Fruit fly (Drosophila melanogaster) whole organism: ENCODE results near the gene Drgx.

Experiments
- CG8478 ChIP-seq: fragments of >200 bp; optimal IDR thresholded peaks from 2 replicates; lab custom pipeline; 2018; ENCODE audit warnings: inconsistent platforms
- Dll ChIP-seq: fragments of >200 bp; optimal IDR thresholded peaks from 2 replicates; lab custom pipeline; 2017
- EcR ChIP-seq, 2 experiments: fragments of >200 bp; optimal IDR thresholded peaks; 2 replicates each; lab custom pipeline; 2017; ENCODE audit warnings: missing biosample characterization in 2 of 2, missing genetic modification characterization in 2 of 2, missing genetic modification reagents in 2 of 2
- pan ChIP-seq: fragments of >200 bp; optimal IDR thresholded peaks from 2 replicates; lab custom pipeline; 2017
- psq ChIP-seq: fragments of >200 bp; optimal IDR thresholded peaks from 2 replicates; lab custom pipeline; 2017
- usp ChIP-seq: fragments of >200 bp; optimal IDR thresholded peaks from 2 replicates; lab custom pipeline; 2017; ENCODE audit warnings: missing biosample characterization, missing genetic modification characterization, mixed read lengths

The Drgx gene

DNA sequence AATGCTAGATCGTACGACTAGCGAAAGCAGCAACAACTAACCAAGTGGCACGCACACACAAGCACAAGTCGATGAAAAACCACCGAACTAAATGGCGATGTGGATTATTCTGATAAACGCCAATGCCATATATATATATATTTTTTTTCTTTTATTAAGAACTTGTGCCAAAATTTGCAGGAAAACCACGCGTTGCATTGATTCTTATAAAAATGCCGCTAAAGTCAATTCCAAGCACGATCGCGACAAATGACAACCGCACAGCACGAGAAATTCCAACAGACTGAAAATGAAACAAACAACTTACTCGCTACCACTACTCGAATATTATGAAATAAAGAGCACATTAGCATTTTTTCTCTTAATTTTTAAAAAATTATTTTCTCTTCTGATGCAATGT lies 5.9 kb upstream of the Drgx start, which contains the start of gene for:
for (minus strand) TSS at position 287 of the 400 bp plus-strand sequence.
- no peak for TF ChIP-seq psq (lab: Kevin White, UChicago)
- no peak for TF ChIP-seq Dll (lab: Kevin White, UChicago)
- TF ChIP-seq usp (GFP tag; lab: Kevin White, UChicago), result no peak
- no peak for TF ChIP-seq CG8478 (lab: Kevin White, UChicago)
- no peak for TF ChIP-seq EcR (GFP tag; optimal IDR thresholded peaks at IDR 0.05; lab: Kevin White, UChicago)
- TF ChIP-seq pan (lab: Kevin White, UChicago), result no peak

DNA sequence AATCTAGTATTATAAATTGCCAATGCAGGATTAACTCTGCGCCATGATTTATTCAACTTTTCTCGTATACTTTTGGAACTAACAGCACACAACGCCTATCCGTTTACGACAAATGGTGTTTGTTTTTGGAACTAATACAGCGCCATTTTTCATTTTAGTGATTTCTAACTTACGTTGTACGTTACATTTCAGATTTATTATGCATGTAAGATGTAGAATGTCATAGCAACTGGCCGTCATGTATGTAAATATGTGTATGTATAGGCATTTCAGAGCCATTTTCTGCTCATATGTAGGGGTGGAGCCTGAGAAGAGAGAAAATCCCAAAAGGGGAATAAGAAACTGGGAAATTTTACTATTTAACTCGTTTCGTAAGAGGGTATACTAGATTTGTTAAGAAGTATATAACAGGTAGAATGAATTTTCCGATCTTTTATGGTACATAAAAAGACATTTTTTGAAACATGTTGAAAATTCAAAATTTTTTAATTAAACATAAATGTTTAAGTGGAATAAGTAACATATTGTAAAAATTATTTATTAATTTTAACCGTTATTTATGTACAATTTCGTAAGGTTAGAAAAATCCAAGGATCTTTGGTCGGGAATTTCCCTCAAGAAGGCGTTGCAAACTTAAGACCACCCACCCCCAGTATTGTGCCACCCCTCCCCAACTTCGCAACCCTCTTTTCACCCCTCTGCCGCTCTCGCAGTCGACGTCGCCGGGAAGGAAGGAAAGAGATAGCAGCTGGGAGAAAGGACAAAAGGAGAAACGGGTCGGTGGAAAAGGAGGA lies 5.0 kb upstream of the Drgx start:
- TF ChIP-seq Dll (lab: Kevin White, UChicago) (no peak), usp (GFP tag; lab: Kevin White, UChicago) (no peak), pan (lab: Kevin White, UChicago) (no peak), psq (lab: Kevin White, UChicago) (no peak), EcR (GFP tag; optimal IDR thresholded peaks at IDR 0.05; lab: Kevin White, UChicago) (no peak), CG8478 (lab: Kevin White, UChicago) (no peak)

DNA sequence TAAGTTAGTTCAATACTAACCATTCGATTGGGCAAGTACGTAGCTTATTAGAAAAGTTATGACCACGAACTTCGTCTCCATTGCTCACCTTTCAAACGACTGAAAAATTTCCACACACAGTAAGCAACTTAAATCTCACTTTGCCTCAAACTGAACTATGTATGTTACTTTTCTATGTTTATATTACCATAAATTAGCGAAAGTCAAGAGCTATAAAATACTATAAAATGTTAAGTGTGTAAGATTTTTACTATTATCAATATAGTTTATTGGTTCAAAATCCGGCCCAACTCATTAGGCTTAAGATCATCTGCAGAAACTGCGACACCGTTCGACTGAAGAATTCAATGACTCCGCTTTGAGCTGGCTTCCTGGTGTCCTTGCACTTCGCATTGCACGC lies 5.9 kb downstream of the Drgx start, which contains the start of gene Sfp24Ba:
Sfp24Ba (minus strand) TSS at position 101 of the 400 bp plus-strand sequence.
- TF ChIP-seq Dll (lab: Kevin White, UChicago), result no peak
- TF ChIP-seq pan (lab: Kevin White, UChicago), result no peak
- TF ChIP-seq usp (GFP tag; lab: Kevin White, UChicago), result no peak
- TF ChIP-seq psq (lab: Kevin White, UChicago), result no peak
- no peak for TF ChIP-seq EcR (GFP tag; optimal IDR thresholded peaks at IDR 0.05; lab: Kevin White, UChicago)
- no peak for TF ChIP-seq CG8478 (lab: Kevin White, UChicago)

DNA sequence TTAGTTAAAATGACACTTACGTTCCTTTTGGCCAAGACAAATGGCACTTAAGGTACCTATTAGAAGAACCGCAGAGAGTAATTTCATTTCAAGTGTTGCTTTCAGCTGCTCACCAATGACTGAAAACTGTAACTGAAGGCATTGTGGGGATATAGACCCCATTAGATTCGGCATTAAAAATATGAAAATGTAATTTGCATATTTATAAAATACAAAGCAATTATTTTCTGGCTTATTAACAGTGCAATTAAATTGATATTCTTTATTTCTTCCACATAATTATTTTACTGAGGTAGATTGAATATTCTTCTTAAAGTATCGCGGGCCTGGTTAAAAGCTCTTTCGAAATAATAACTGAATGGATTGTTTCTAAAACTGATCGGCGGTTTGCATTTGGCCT lies 6.5 kb downstream of the Drgx start, which contains the start of gene Sfp24Bd:
Sfp24Bd (minus strand) TSS at position 101 of the 400 bp plus-strand sequence.
- TF ChIP-seq psq (lab: Kevin White, UChicago) (no peak), Dll (lab: Kevin White, UChicago) (no peak), CG8478 (lab: Kevin White, UChicago) (no peak), usp (GFP tag; lab: Kevin White, UChicago) (no peak), pan (lab: Kevin White, UChicago) (no peak), EcR (GFP tag; optimal IDR thresholded peaks at IDR 0.05; lab: Kevin White, UChicago) (no peak)

DNA sequence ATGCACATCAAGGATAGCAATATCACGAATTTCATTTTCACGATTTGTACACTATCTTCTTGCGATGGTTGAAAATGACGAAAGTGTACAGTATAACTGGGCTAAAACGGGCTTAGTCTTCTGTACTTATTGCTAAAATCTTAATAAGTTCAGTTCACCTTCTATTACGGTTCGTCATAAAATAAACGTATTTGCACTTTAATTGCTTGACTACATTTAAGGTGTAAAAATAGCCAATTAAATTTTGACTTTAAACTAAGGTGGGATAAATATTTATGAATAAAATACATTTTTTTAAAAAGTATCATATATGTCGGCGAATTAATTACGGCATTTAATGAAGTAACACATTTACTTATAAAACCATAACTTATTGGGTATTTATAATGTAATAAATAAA lies 7.1 kb downstream of the Drgx start, which contains the start of gene Sfp24Bb:
Sfp24Bb (minus strand) TSS at position 101 of the 400 bp plus-strand sequence.
- TF ChIP-seq psq (lab: Kevin White, UChicago) (no peak), EcR (GFP tag; optimal IDR thresholded peaks at IDR 0.05; lab: Kevin White, UChicago) (no peak), Dll (lab: Kevin White, UChicago) (no peak), usp (GFP tag; lab: Kevin White, UChicago) (no peak), CG8478 (lab: Kevin White, UChicago) (no peak), pan (lab: Kevin White, UChicago) (no peak)

DNA sequence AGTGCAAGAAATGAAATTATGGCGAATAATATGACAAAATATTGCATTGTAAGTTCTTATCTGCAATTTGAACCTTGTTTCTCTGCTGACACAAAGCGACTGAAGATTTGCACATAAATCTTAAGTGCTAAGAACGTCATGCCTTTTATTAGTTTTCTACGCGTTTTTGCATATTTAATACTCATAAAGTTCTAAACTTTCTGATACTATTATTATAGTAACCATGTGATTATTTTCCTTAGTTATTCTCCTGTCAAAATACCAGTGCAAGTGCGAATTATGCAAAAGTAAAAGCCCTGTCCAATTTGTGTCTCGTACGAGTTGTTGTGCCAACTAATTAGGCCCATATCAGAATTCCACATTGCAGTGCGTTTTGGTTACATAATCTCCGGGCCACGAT lies 7.9 kb downstream of the Drgx start, which contains the start of gene Sfp24Bc:
Sfp24Bc (minus strand) TSS at position 101 of the 400 bp plus-strand sequence.
- TF ChIP-seq pan (lab: Kevin White, UChicago) (no peak), CG8478 (lab: Kevin White, UChicago) (no peak), EcR (GFP tag; optimal IDR thresholded peaks at IDR 0.05; lab: Kevin White, UChicago) (no peak)

- TF ChIP-seq Dll (lab: Kevin White, UChicago) (no peak), psq (lab: Kevin White, UChicago) (no peak), usp (GFP tag; lab: Kevin White, UChicago) (no peak), EcR (GFP tag; optimal IDR thresholded peaks at IDR 0.05; lab: Kevin White, UChicago) (no peak), CG8478 (lab: Kevin White, UChicago) (no peak), pan (lab: Kevin White, UChicago) (no peak)
Observed at dm6 chr2L:3675770-3676169, 13.2 kb downstream of the Drgx start.

DNA sequence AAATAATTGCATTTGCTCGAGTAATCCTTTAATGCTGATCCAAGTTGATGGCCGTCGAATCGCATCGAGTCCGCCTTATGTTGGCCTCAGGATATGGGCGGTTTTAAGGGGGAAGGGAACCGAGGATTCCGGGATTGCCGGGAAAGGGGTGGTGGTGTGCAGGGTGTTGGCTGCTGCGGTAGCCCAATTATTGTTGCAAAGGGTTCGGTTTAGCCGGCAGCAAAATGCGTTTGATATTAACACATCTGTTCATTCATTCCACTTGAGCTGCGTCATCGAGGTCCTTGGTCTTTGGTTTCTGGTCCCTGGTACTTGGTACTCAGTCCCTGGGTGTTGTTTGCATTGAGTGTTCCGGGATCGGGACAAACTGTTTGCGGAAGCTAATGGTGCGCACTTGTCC lies 18.8 kb downstream of the Drgx start:
- TF ChIP-seq Dll (lab: Kevin White, UChicago) (no peak), psq (lab: Kevin White, UChicago) (no peak), EcR (GFP tag; optimal IDR thresholded peaks at IDR 0.05; lab: Kevin White, UChicago) (no peak), usp (GFP tag; lab: Kevin White, UChicago) (no peak), pan (lab: Kevin White, UChicago) (no peak), CG8478 (lab: Kevin White, UChicago) (no peak)

DNA sequence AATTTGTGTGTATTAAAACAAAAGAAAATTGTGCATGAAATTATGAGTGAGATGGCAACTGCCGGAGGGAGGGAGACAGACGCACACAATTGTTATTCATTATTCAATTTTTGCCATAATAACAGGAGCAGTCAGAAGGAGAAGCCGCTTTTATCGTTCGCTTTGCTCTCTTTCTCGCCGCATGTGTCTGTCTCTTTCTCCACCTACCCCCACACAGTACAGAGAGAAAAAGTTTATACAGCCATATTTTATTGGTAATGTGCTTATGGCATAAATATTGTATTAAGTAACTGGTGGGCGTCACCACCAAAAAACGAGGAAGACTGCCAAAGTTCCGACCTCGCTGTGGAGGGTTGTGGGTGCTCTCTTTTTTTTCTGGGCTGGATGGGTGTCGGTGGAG lies 19.9 kb downstream of the Drgx start:
- TF ChIP-seq usp (GFP tag; lab: Kevin White, UChicago) (no peak), pan (lab: Kevin White, UChicago) (no peak), Dll (lab: Kevin White, UChicago) (no peak), psq (lab: Kevin White, UChicago) (no peak), EcR (GFP tag; optimal IDR thresholded peaks at IDR 0.05; lab: Kevin White, UChicago) (no peak), CG8478 (lab: Kevin White, UChicago) (no peak)

dm6 chr2L:3685139-3685851 lies 22.8 kb downstream of the Drgx start:
- no peak for TF ChIP-seq Dll (lab: Kevin White, UChicago)
- no peak for TF ChIP-seq usp (GFP tag; lab: Kevin White, UChicago)
- no peak for TF ChIP-seq psq (lab: Kevin White, UChicago)
- TF ChIP-seq pan (lab: Kevin White, UChicago), result no peak
- TF ChIP-seq CG8478 (lab: Kevin White, UChicago), result no peak
- TF ChIP-seq EcR (GFP tag; optimal IDR thresholded peaks at IDR 0.05; lab: Kevin White, UChicago), result no peak
